Fruit fly (Drosophila melanogaster) whole organism, wandering third instar larva: Measurements from ENCODE around the gene Mgat3.

Experiments used
- CG9705 ChIP-seq: fragments of 200-800 bp; sonication (Bioruptor generic); optimal IDR thresholded peaks from 2 replicates; lab custom pipeline; 2018; ENCODE audit warnings: missing biosample characterization, mild to moderate bottlenecking, missing genetic modification characterization
- CrebA ChIP-seq: fragments of 200-800 bp; sonication (Bioruptor generic); optimal IDR thresholded peaks from 2 replicates; lab custom pipeline; 2016; ENCODE audit warnings: missing biosample characterization, mild to moderate bottlenecking, missing genetic modification characterization, borderline replicate concordance
- Dfd ChIP-seq: fragments of >200 bp; optimal IDR thresholded peaks from 2 replicates; lab custom pipeline; 2017; ENCODE audit warnings: missing biosample characterization, missing genetic modification characterization
- Dif ChIP-seq: fragments of 200-275, 200-300 bp; sonication (Bioruptor generic); optimal IDR thresholded peaks from 2 replicates; lab custom pipeline; 2018; ENCODE audit warnings: missing biosample characterization, missing genetic modification characterization; ENCODE audit not compliant: partially characterized antibody
- GATAd ChIP-seq: sonication (Bioruptor generic); optimal IDR thresholded peaks from 2 replicates; lab custom pipeline; 2016; ENCODE audit warnings: missing biosample characterization, missing genetic modification characterization
- Hr78 ChIP-seq: fragments of >200 bp; optimal IDR thresholded peaks from 2 replicates; lab custom pipeline; 2017; ENCODE audit warnings: missing biosample characterization, missing genetic modification characterization
- Hr83 ChIP-seq: fragments of 200-300 bp; sonication (Bioruptor generic); optimal IDR thresholded peaks from 2 replicates; lab custom pipeline; 2016; ENCODE audit warnings: missing biosample characterization, mild to moderate bottlenecking, missing genetic modification characterization, moderate library complexity; ENCODE audit not compliant: poor library complexity, severe bottlenecking
- Jra ChIP-seq: sonication (Bioruptor generic); optimal IDR thresholded peaks from 2 replicates; lab custom pipeline; 2016; ENCODE audit warnings: missing biosample characterization, missing genetic modification characterization
- N ChIP-seq: fragments of >200 bp; optimal IDR thresholded peaks from 2 replicates; lab custom pipeline; 2018; ENCODE audit warnings: missing biosample characterization, missing external identifiers, missing genetic modification characterization
- Rel ChIP-seq, 2 experiments: fragments of 200-800 bp; sonication (Bioruptor generic) in 1 of 2; optimal IDR thresholded peaks; 2 replicates in 1 of 2; 3 replicates in 1 of 2; lab custom pipeline; 2016 to 2019; ENCODE audit warnings: mild to moderate bottlenecking in 2 of 2, missing biosample characterization in 2 of 2, missing genetic modification characterization in 2 of 2, moderate library complexity in 1 of 2
- Vsx2 ChIP-seq: fragments of 200-300, 225-300 bp; sonication (Bioruptor generic); optimal IDR thresholded peaks from 2 replicates; lab custom pipeline; 2018; ENCODE audit warnings: missing biosample characterization, missing genetic modification characterization; ENCODE audit not compliant: partially characterized antibody
- br ChIP-seq: fragments of 200-800 bp; sonication (Bioruptor generic); optimal IDR thresholded peaks from 2 replicates; lab custom pipeline; 2016; ENCODE audit warnings: missing biosample characterization, missing genetic modification characterization
- brk ChIP-seq: fragments of 200-800 bp; sonication (Bioruptor generic); optimal IDR thresholded peaks from 2 replicates; lab custom pipeline; 2016; ENCODE audit warnings: missing biosample characterization, mild to moderate bottlenecking, missing genetic modification characterization
- dl ChIP-seq, 2 experiments: fragments of 175-275, 200-275 bp in 1 of 2; fragments of 200-275 bp in 1 of 2; sonication (Bioruptor generic); optimal IDR thresholded peaks; lab custom pipeline; 2018; ENCODE audit warnings: mild to moderate bottlenecking in 2 of 2, missing biosample characterization in 2 of 2, missing genetic modification characterization in 2 of 2, moderate library complexity in 2 of 2; ENCODE audit not compliant: partially characterized antibody in 2 of 2, insufficient read depth in 1 of 2
- dmrt93B ChIP-seq: fragments of 200-800 bp; sonication (Bioruptor generic); optimal IDR thresholded peaks from 2 replicates; lab custom pipeline; 2018; ENCODE audit warnings: missing biosample characterization, mild to moderate bottlenecking, missing genetic modification characterization
- foxo ChIP-seq, 2 experiments: fragments of 200-800 bp; sonication (Bioruptor generic); optimal IDR thresholded peaks; 2 replicates in 1 of 2; 3 replicates in 1 of 2; lab custom pipeline; 2016 to 2017; ENCODE audit warnings: missing biosample characterization in 2 of 2, missing genetic modification characterization in 2 of 2
- h ChIP-seq: fragments of 200-800 bp; sonication (Bioruptor generic); optimal IDR thresholded peaks from 3 replicates; lab custom pipeline; 2016; ENCODE audit warnings: missing biosample characterization, mild to moderate bottlenecking, missing genetic modification characterization
- lola ChIP-seq: fragments of >200 bp; optimal IDR thresholded peaks from 2 replicates; lab custom pipeline; 2017; ENCODE audit warnings: missing biosample characterization, missing genetic modification characterization
- rgr ChIP-seq: fragments of 200-800 bp; sonication (Bioruptor generic); optimal IDR thresholded peaks from 3 replicates; lab custom pipeline; 2016; ENCODE audit warnings: missing biosample characterization, mild to moderate bottlenecking, missing genetic modification characterization
- sage ChIP-seq: fragments of 200-800 bp; sonication (Bioruptor generic); optimal IDR thresholded peaks from 2 replicates; lab custom pipeline; 2016; ENCODE audit warnings: missing biosample characterization, mild to moderate bottlenecking, missing genetic modification characterization
- sv ChIP-seq: fragments of 200-800 bp; sonication (Bioruptor generic); optimal IDR thresholded peaks from 3 replicates; lab custom pipeline; 2016; ENCODE audit warnings: missing biosample characterization, missing genetic modification characterization
- tai ChIP-seq: sonication (Bioruptor generic); optimal IDR thresholded peaks from 2 replicates; lab custom pipeline; 2016; ENCODE audit warnings: missing biosample characterization, missing genetic modification characterization
- woc ChIP-seq: sonication (Bioruptor generic); optimal IDR thresholded peaks from 2 replicates; lab custom pipeline; 2016; ENCODE audit warnings: missing biosample characterization, mild to moderate bottlenecking, missing genetic modification characterization

Gene Mgat3

dm6 chr2L:13142803-13143202 lies 39.6 kb downstream of the Mgat3 start, which contains the start of gene CG9928:
Gene CG9928, minus strand, starts transcription at chr2L:13142903.
- TF ChIP-seq Hr83 (no peak), Vsx2 (GFP tag; lab: Kevin White, UChicago) (no peak), CrebA (GFP tag; lab: Kevin White, UChicago) (no peak)

- TF ChIP-seq Hr83 (no peak), woc (GFP tag; lab: Kevin White, UChicago) (no peak), lola (GFP tag; lab: Kevin White, UChicago) (no peak), Dif (GFP tag; lab: Kevin White, UChicago) (no peak), CG9705 (GFP tag; lab: Kevin White, UChicago) (no peak), foxo (GFP tag; optimal IDR thresholded peaks at IDR 0.05; lab: Kevin White, UChicago) (no peak), h (GFP tag; lab: Kevin White, UChicago) (no peak), sv (no peak), Dfd (no peak), GATAd (GFP tag; lab: Kevin White, UChicago) (no peak), dmrt93B (GFP tag; lab: Kevin White, UChicago) (no peak), rgr (GFP tag; lab: Kevin White, UChicago) (no peak), dl (GFP tag; optimal IDR thresholded peaks at IDR 0.05; lab: Kevin White, UChicago; ENCODE audit: insufficient read depth in 1 of 2, partially characterized antibody in 2 of 2) (no peak), brk (no peak), Hr78 (no peak), CrebA (GFP tag; lab: Kevin White, UChicago) (no peak), br (GFP tag; lab: Kevin White, UChicago) (no peak), tai (GFP tag; lab: Kevin White, UChicago) (no peak), N (GFP tag; lab: Kevin White, UChicago) (no peak)
Observed at dm6 chr2L:13140891-13141290, 41.5 kb downstream of the Mgat3 start.

- TF ChIP-seq sage (GFP tag; lab: Kevin White, UChicago) (no peak), CG9705 (GFP tag; lab: Kevin White, UChicago) (no peak), Jra (GFP tag; lab: Kevin White, UChicago) (no peak), Vsx2 (GFP tag; lab: Kevin White, UChicago) (peak; percentile 62), dmrt93B (GFP tag; lab: Kevin White, UChicago) (no peak), Rel (GFP tag; optimal IDR thresholded peaks at IDR 0.05; lab: Kevin White, UChicago) (no peak), Rel (tag; optimal IDR thresholded peaks at IDR 0.05; lab: Kevin White, UChicago) (peak; percentile 93)
Observed at dm6 chr2L:13135929-13136328, 46.5 kb downstream of the Mgat3 start.
